Worm (Caenorhabditis elegans) whole organism, early embryonic: ENCODE results near the gene E04F6.10.

Experiments
- B0310.2 ChIP-seq: sonication (generic microtip); optimal IDR thresholded peaks from 2 replicates; lab custom pipeline; 2016; ENCODE audit warnings: mild to moderate bottlenecking, missing genetic modification characterization, missing compliant biosample characterization
- aly-1 ChIP-seq: sonication (generic microtip); optimal IDR thresholded peaks from 2 replicates; lab custom pipeline; 2016; ENCODE audit warnings: missing genetic modification characterization, missing compliant biosample characterization
- ama-1 ChIP-seq: fragments of 150-350 bp; optimal IDR thresholded peaks from 2 replicates; lab custom pipeline; 2014
- flt-1 ChIP-seq: fragments of 200-800 bp; sonication (Bioruptor generic); IDR thresholded peaks from 2 replicates; pipeline ENCODE4 v1.3.6; 2022; ENCODE audit warnings: missing genetic modification characterization, missing compliant biosample characterization
- hmbx-1 ChIP-seq: sonication (generic microtip); optimal IDR thresholded peaks from 2 replicates; lab custom pipeline; 2016; ENCODE audit warnings: mild to moderate bottlenecking, missing genetic modification characterization, missing compliant biosample characterization
- hmg-4 ChIP-seq: fragments of 200-800 bp; sonication (Bioruptor generic); optimal IDR thresholded peaks from 2 replicates; lab custom pipeline; 2018; ENCODE audit warnings: mild to moderate bottlenecking, missing genetic modification characterization, missing compliant biosample characterization
- hnd-1 ChIP-seq: sonication (generic microtip); optimal IDR thresholded peaks from 2 replicates; lab custom pipeline; 2016; ENCODE audit warnings: missing genetic modification characterization, missing compliant biosample characterization
- pes-1 ChIP-seq: fragments of 200-800 bp; sonication (Bioruptor generic); IDR thresholded peaks from 2 replicates; pipeline ENCODE4 v1.3.6; 2022; ENCODE audit warnings: missing genetic modification reagents, missing genetic modification characterization, missing compliant biosample characterization
- sea-1 ChIP-seq: fragments of 200-800 bp; sonication (Bioruptor generic); conservative IDR thresholded peaks from 2 replicates; pipeline ENCODE4 v1.3.6; 2022; ENCODE audit warnings: missing genetic modification characterization, missing compliant biosample characterization
- tra-4 ChIP-seq: sonication (generic microtip); optimal IDR thresholded peaks from 2 replicates; lab custom pipeline; 2017; ENCODE audit warnings: missing genetic modification characterization, missing compliant biosample characterization

DNA sequence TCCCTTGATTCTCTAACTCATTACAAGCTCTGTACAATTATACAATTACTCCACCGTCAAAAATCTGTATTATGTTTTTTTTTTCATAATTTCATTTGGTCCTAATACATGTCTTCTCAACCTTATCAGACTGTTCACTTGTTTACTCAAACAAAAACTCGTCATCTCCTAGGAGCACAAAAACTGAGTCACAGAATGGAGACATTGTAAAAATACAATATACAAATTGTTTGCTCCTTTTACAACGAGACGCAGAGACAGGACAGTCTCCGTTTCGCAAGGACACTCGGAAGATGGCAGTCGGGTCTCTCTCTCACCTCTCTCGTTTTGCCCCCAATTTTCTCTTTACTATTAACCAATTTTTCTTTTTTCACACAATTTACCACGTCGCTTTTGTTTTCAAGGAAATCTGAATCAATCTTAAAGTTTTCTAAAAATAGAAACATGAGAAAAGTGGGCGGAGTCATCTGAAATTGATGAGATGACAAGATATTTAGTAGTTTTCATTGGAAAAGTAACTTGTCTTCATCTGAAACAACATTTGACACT is 38.7 kb upstream of the E04F6.10 start, which contains the start of gene F32A5.8:
- TF ChIP-seq ama-1 (lab: Kevin White, UChicago), result no peak
- no peak for TF ChIP-seq aly-1 (tag; lab: Kevin White, UChicago)
- TF ChIP-seq pes-1 (GFP tag; lab: Robert Waterston, UW), result no peak
- no peak for TF ChIP-seq sea-1 (GFP tag; lab: Robert Waterston, UW)
- TF ChIP-seq hmbx-1 (tag; lab: Kevin White, UChicago), result no peak
- no peak for TF ChIP-seq flt-1 (GFP tag; lab: Robert Waterston, UW)
- no peak for TF ChIP-seq hmg-4 (GFP tag; lab: Kevin White, UChicago)
- TF ChIP-seq tra-4 (tag; lab: Kevin White, UChicago), result no peak
- TF ChIP-seq hnd-1, result no peak
- no peak for TF ChIP-seq B0310.2 (tag; lab: Kevin White, UChicago)
